Worm (Caenorhabditis elegans) whole organism, L3 larva: ENCODE results near the gene C06E2.5.

Experiments used
- ama-1 ChIP-seq: fragments of 150-350 bp; optimal IDR thresholded peaks from 2 replicates; lab custom pipeline; 2018
- ceh-16 ChIP-seq: sonication (generic microtip); optimal IDR thresholded peaks from 2 replicates; lab custom pipeline; 2017; ENCODE audit warnings: missing biosample characterization, missing genetic modification characterization
- ceh-28 ChIP-seq: fragments of 150-350 bp; optimal IDR thresholded peaks from 2 replicates; lab custom pipeline; 2014; ENCODE audit warnings: missing biosample characterization, missing genetic modification reagents, missing genetic modification characterization
- daf-12 ChIP-seq: fragments of 150-350 bp; optimal IDR thresholded peaks from 2 replicates; lab custom pipeline; 2014; ENCODE audit warnings: missing biosample characterization, missing genetic modification reagents, missing genetic modification characterization
- elt-1 ChIP-seq: fragments of 150-350 bp; optimal IDR thresholded peaks from 2 replicates; lab custom pipeline; 2014; ENCODE audit warnings: missing biosample characterization, missing genetic modification characterization
- elt-3 ChIP-seq, 3 experiments: fragments of 150-350 bp in 1 of 3; sonication (generic microtip) in 2 of 3; optimal IDR thresholded peaks; 2 replicates in 2 of 3; 4 replicates in 1 of 3; lab custom pipeline; 2014 to 2017; ENCODE audit warnings: missing biosample characterization in 3 of 3, missing genetic modification characterization in 3 of 3
- nhr-77 ChIP-seq: fragments of 150-350 bp; optimal IDR thresholded peaks from 2 replicates; lab custom pipeline; 2014; ENCODE audit warnings: missing biosample characterization, missing genetic modification characterization
- skn-1 ChIP-seq: fragments of 150-350 bp; optimal IDR thresholded peaks from 2 replicates; lab custom pipeline; 2014; ENCODE audit warnings: missing biosample characterization, missing genetic modification characterization
- ztf-11 ChIP-seq: fragments of 150-350 bp; optimal IDR thresholded peaks from 2 replicates; lab custom pipeline; 2014; ENCODE audit warnings: missing biosample characterization, missing genetic modification characterization

- TF ChIP-seq ceh-16 = no peak
- no peak for TF ChIP-seq ama-1 (lab: Kevin White, UChicago)
- no peak for TF ChIP-seq nhr-77
- TF ChIP-seq elt-1 = no peak
- no peak for TF ChIP-seq ztf-11 (tag; lab: Kevin White, UChicago)
- no peak for TF ChIP-seq elt-3 (tag; optimal IDR thresholded peaks at IDR 0.05; lab: Kevin White, UChicago)
- TF ChIP-seq daf-12 = no peak
- no peak for TF ChIP-seq skn-1 (tag; lab: Kevin White, UChicago)
- TF ChIP-seq ceh-28 (tag; lab: Kevin White, UChicago) = no peak
Measured at ce11 chrX:8879349-8879748, 21.6 kb upstream of the C06E2.5 start, which contains the start of gene C06E2.2.
